Fruit fly (Drosophila melanogaster) whole organism, larva: Measurements from ENCODE around the gene CG34296.

Experiments
- noc ChIP-seq: fragments of 200-800 bp; sonication (Bioruptor generic); optimal IDR thresholded peaks from 3 replicates; lab custom pipeline; 2019; ENCODE audit warnings: missing biosample characterization, mild to moderate bottlenecking, missing genetic modification characterization, moderate library complexity

Gene CG34296

dm6 chr3R:29722238-29722637 is at the start of gene CG34296:
CG34296 (plus strand) TSS chr3R:29722538.
- no peak for TF ChIP-seq noc (tag; lab: Kevin White, UChicago)

- peak; percentile 10 for TF ChIP-seq noc (tag; lab: Kevin White, UChicago)
These were observed 47.0 kb upstream of the CG34296 start, which contains the start of the genes Bub3 and Cap-D2 for dm6 chr3R:29675333-29675732. Bub3 (minus strand) TSS chr3R:29675421. Cap-D2 (plus strand) TSS chr3R:29675651.

- no peak for TF ChIP-seq noc (tag; lab: Kevin White, UChicago)
These were observed 41.1 kb upstream of the CG34296 start for dm6 chr3R:29681241-29681640.

- no peak for TF ChIP-seq noc (tag; lab: Kevin White, UChicago)
These were observed 40.2 kb upstream of the CG34296 start, which contains the start of the genes CG7582 and Gycalpha99B for dm6 chr3R:29682152-29682600. CG7582 (minus strand) TSS chr3R:29682278. Gycalpha99B (plus strand) TSS chr3R:29682503.

- TF ChIP-seq noc (tag; lab: Kevin White, UChicago): no peak
These were observed 35.6 kb upstream of the CG34296 start for dm6 chr3R:29686698-29687097.

dm6 chr3R:29689211-29689610 is 33.1 kb upstream of the CG34296 start, which contains the start of gene Obp99c:
Obp99c (minus strand) TSS chr3R:29689311.
- no peak for TF ChIP-seq noc (tag; lab: Kevin White, UChicago)

- no peak for TF ChIP-seq noc (tag; lab: Kevin White, UChicago)
These were observed 32.4 kb upstream of the CG34296 start for dm6 chr3R:29689833-29690538.

dm6 chr3R:29690539-29690852 is 31.8 kb upstream of the CG34296 start:
- TF ChIP-seq noc (tag; lab: Kevin White, UChicago): no peak

dm6 chr3R:29690960-29691527 is 31.3 kb upstream of the CG34296 start:
- no peak for TF ChIP-seq noc (tag; lab: Kevin White, UChicago)

- TF ChIP-seq noc (tag; lab: Kevin White, UChicago): no peak
These were observed 30.2 kb upstream of the CG34296 start, which contains the start of gene dmrt99B for dm6 chr3R:29692009-29692641. dmrt99B (plus strand) TSS chr3R:29692591.

- TF ChIP-seq noc (tag; lab: Kevin White, UChicago): no peak
These were observed 26.6 kb upstream of the CG34296 start for dm6 chr3R:29695744-29696143.

- no peak for TF ChIP-seq noc (tag; lab: Kevin White, UChicago)
These were observed 26.0 kb upstream of the CG34296 start for dm6 chr3R:29696359-29696758.

dm6 chr3R:29697841-29698240 is 24.5 kb upstream of the CG34296 start:
- TF ChIP-seq noc (tag; lab: Kevin White, UChicago): no peak

- TF ChIP-seq noc (tag; lab: Kevin White, UChicago): no peak
These were observed 23.1 kb upstream of the CG34296 start for dm6 chr3R:29699220-29699619.

- TF ChIP-seq noc (tag; lab: Kevin White, UChicago): no peak
These were observed 20.6 kb upstream of the CG34296 start for dm6 chr3R:29701739-29702138.

- no peak for TF ChIP-seq noc (tag; lab: Kevin White, UChicago)
These were observed 17.8 kb upstream of the CG34296 start for dm6 chr3R:29704557-29704956.
